Worm (Caenorhabditis elegans) whole organism, L1 larva: ENCODE data around the gene rack-1.

ENCODE experiments used
- C04F5.9 ChIP-seq: sonication (generic microtip); optimal IDR thresholded peaks from 2 replicates; lab custom pipeline; 2016; ENCODE audit warnings: missing genetic modification characterization, missing compliant biosample characterization
- C16A3.4 ChIP-seq: fragments of 150-350 bp; optimal IDR thresholded peaks from 2 replicates; lab custom pipeline; 2014; ENCODE audit warnings: missing biosample characterization, missing genetic modification characterization
- F16B12.6 ChIP-seq: fragments of 150-350 bp; optimal IDR thresholded peaks from 2 replicates; lab custom pipeline; 2014; ENCODE audit warnings: missing biosample characterization, missing genetic modification characterization
- ceh-63 ChIP-seq: fragments of 200-800 bp; sonication (Bioruptor generic); optimal IDR thresholded peaks from 2 replicates; lab custom pipeline; 2018; ENCODE audit warnings: mild to moderate bottlenecking, missing genetic modification characterization, missing compliant biosample characterization
- ceh-82 ChIP-seq, 3 experiments: fragments of 150-350 bp in 1 of 3; sonication (generic microtip) in 2 of 3; optimal IDR thresholded peaks; 2 replicates each; lab custom pipeline; 2014 to 2017; ENCODE audit warnings: missing biosample characterization in 3 of 3, missing genetic modification characterization in 3 of 3
- ceh-90 ChIP-seq: sonication (generic microtip); optimal IDR thresholded peaks from 2 replicates; lab custom pipeline; 2016; ENCODE audit warnings: missing genetic modification characterization, missing compliant biosample characterization
- dpl-1 ChIP-seq, 3 experiments: fragments of 150-350 bp in 2 of 3; sonication (generic microtip) in 1 of 3; optimal IDR thresholded peaks; 2 replicates each; lab custom pipeline; 2014 to 2017; ENCODE audit warnings: missing biosample characterization in 3 of 3, missing genetic modification characterization in 3 of 3, missing genetic modification reagents in 3 of 3
- efl-3 ChIP-seq: fragments of 200-800 bp; sonication (Bioruptor generic); optimal IDR thresholded peaks from 2 replicates; lab custom pipeline; 2018; ENCODE audit warnings: mild to moderate bottlenecking, missing genetic modification characterization, missing compliant biosample characterization
- elt-2 ChIP-seq: sonication (generic microtip); optimal IDR thresholded peaks from 2 replicates; lab custom pipeline; 2016; ENCODE audit warnings: missing genetic modification characterization, mild to moderate bottlenecking, inconsistent platforms, missing compliant biosample characterization, missing genetic modification reagents
- ets-5 ChIP-seq: fragments of 200-800 bp; sonication (Bioruptor generic); IDR thresholded peaks from 2 replicates; pipeline ENCODE4 v1.3.6; 2022; ENCODE audit warnings: missing genetic modification characterization, missing compliant biosample characterization
- fkh-10 ChIP-seq: sonication (generic microtip); optimal IDR thresholded peaks from 2 replicates; lab custom pipeline; 2017; ENCODE audit warnings: missing biosample characterization, missing genetic modification reagents, missing genetic modification characterization
- fkh-4 ChIP-seq: sonication (generic microtip); optimal IDR thresholded peaks from 2 replicates; lab custom pipeline; 2016; ENCODE audit warnings: missing compliant biosample characterization, missing genetic modification characterization, borderline replicate concordance
- grh-1 ChIP-seq: fragments of 200-800 bp; sonication (Bioruptor generic); IDR thresholded peaks from 2 replicates; pipeline ENCODE4 v1.3.6; 2022; ENCODE audit warnings: missing genetic modification reagents, missing genetic modification characterization, missing compliant biosample characterization
- hlh-4 ChIP-seq: sonication (generic microtip); optimal IDR thresholded peaks from 2 replicates; lab custom pipeline; 2016; ENCODE audit warnings: mild to moderate bottlenecking, missing genetic modification characterization, missing compliant biosample characterization
- irx-1 ChIP-seq: sonication (generic microtip); optimal IDR thresholded peaks from 2 replicates; lab custom pipeline; 2016; ENCODE audit warnings: missing genetic modification characterization, missing compliant biosample characterization
- lin-13 ChIP-seq: fragments of 150-350 bp; optimal IDR thresholded peaks from 2 replicates; lab custom pipeline; 2014; ENCODE audit warnings: missing biosample characterization, missing genetic modification reagents, missing genetic modification characterization
- lsy-2 ChIP-seq, 2 experiments: fragments of 150-350 bp; optimal IDR thresholded peaks; 2 replicates each; lab custom pipeline; 2014; ENCODE audit warnings: missing biosample characterization in 2 of 2, missing genetic modification characterization in 2 of 2
- mab-9 ChIP-seq: fragments of 200-800 bp; sonication (Bioruptor generic); IDR thresholded peaks from 2 replicates; pipeline ENCODE4 v1.3.6; 2022; ENCODE audit warnings: missing genetic modification reagents, missing genetic modification characterization, missing compliant biosample characterization
- mef-2 ChIP-seq: fragments of 150-350 bp; optimal IDR thresholded peaks from 2 replicates; lab custom pipeline; 2014; ENCODE audit warnings: missing biosample characterization, missing genetic modification characterization
- mep-1 ChIP-seq: fragments of 150-350 bp; optimal IDR thresholded peaks from 2 replicates; lab custom pipeline; 2014; ENCODE audit warnings: missing biosample characterization, missing genetic modification characterization
- nhr-19 ChIP-seq: fragments of 200-800 bp; sonication (Bioruptor generic); conservative IDR thresholded peaks from 2 replicates; pipeline ENCODE4 v1.3.6; 2022; ENCODE audit warnings: missing genetic modification characterization, missing compliant biosample characterization
- nhr-237 ChIP-seq: fragments of 150-350 bp; optimal IDR thresholded peaks from 2 replicates; lab custom pipeline; 2014; ENCODE audit warnings: missing biosample characterization, missing genetic modification characterization
- nhr-28 ChIP-seq: fragments of 150-350 bp; optimal IDR thresholded peaks from 2 replicates; lab custom pipeline; 2014; ENCODE audit warnings: missing biosample characterization, missing genetic modification characterization
- nhr-90 ChIP-seq: sonication (generic microtip); optimal IDR thresholded peaks from 2 replicates; lab custom pipeline; 2016; ENCODE audit warnings: mild to moderate bottlenecking, missing genetic modification characterization, missing compliant biosample characterization; ENCODE audit not compliant: poor library complexity
- skn-1 ChIP-seq: fragments of 150-350 bp; optimal IDR thresholded peaks from 2 replicates; lab custom pipeline; 2014; ENCODE audit warnings: missing biosample characterization, missing genetic modification characterization
- snpc-4 ChIP-seq: fragments of 150-350 bp; optimal IDR thresholded peaks from 2 replicates; lab custom pipeline; 2014; ENCODE audit warnings: missing biosample characterization, missing genetic modification characterization
- sptf-1 ChIP-seq: fragments of 150-350 bp; optimal IDR thresholded peaks from 2 replicates; lab custom pipeline; 2014; ENCODE audit warnings: missing biosample characterization, missing genetic modification characterization
- unc-130 ChIP-seq: fragments of 150-350 bp; optimal IDR thresholded peaks from 2 replicates; lab custom pipeline; 2017; ENCODE audit warnings: missing biosample characterization, missing genetic modification characterization, inconsistent platforms
- unc-30 ChIP-seq: sonication (generic microtip); optimal IDR thresholded peaks from 2 replicates; lab custom pipeline; 2017; ENCODE audit warnings: missing biosample characterization, missing genetic modification characterization
- unc-62 ChIP-seq: fragments of 150-350 bp; optimal IDR thresholded peaks from 2 replicates; lab custom pipeline; 2014; ENCODE audit warnings: missing biosample characterization, missing genetic modification reagents, missing genetic modification characterization
- unc-98 ChIP-seq: fragments of 200-800 bp; sonication (Bioruptor generic); IDR thresholded peaks from 2 replicates; pipeline ENCODE4 v1.3.6; 2022; ENCODE audit warnings: missing genetic modification characterization, missing compliant biosample characterization
- ztf-11 ChIP-seq, 2 experiments: sonication (generic microtip); optimal IDR thresholded peaks; 2 replicates each; lab custom pipeline; 2016 to 2017; ENCODE audit warnings: missing genetic modification characterization in 2 of 2, missing biosample characterization in 1 of 2, missing compliant biosample characterization in 1 of 2
- ztf-4 ChIP-seq: fragments of 150-350 bp; optimal IDR thresholded peaks from 2 replicates; lab custom pipeline; 2014; ENCODE audit warnings: missing biosample characterization, missing genetic modification characterization

rack-1 gene

ce11 chrIV:10128906-10129386 is 47.5 kb upstream of the rack-1 start, which contains the start of the genes gtbp-1 and K08F4.3 (continued):
- TF ChIP-seq unc-130 (tag; lab: Kevin White, UChicago) (peak; percentile 49), nhr-90 (tag; lab: Kevin White, UChicago) (peak; percentile 45), mab-9 (GFP tag; lab: Robert Waterston, UW) (no peak), nhr-237 (tag; lab: Kevin White, UChicago) (no peak), grh-1 (GFP tag; lab: Robert Waterston, UW) (peak; percentile 38; the same call in 1 of the 2 replicates), unc-30 (tag; lab: Kevin White, UChicago) (no peak), unc-62 (GFP tag; lab: Kevin White, UChicago) (no peak), nhr-28 (tag; lab: Kevin White, UChicago) (no peak)

ce11 chrIV:10129957-10130356 is 46.5 kb upstream of the rack-1 start, which contains the start of gene glt-3:
TSS of gene glt-3 (plus strand) at chrIV:10130257.
- TF ChIP-seq ets-5 (GFP tag; lab: Robert Waterston, UW) (no peak), snpc-4 (no peak), F16B12.6 (no peak), unc-30 (tag; lab: Kevin White, UChicago) (no peak), fkh-10 (GFP tag; lab: Kevin White, UChicago) (no peak)

ce11 chrIV:10135817-10136216 is 40.7 kb upstream of the rack-1 start, which contains the start of gene K08F4.5:
TSS of gene K08F4.5 (minus strand) at chrIV:10135917.
- TF ChIP-seq nhr-90 (tag; lab: Kevin White, UChicago) (no peak), dpl-1 (GFP tag; optimal IDR thresholded peaks at IDR 0.05; lab: Kevin White, UChicago) (no peak)

ce11 chrIV:10137804-10138203 is 38.7 kb upstream of the rack-1 start, which contains the start of gene K08F4.12:
TSS of gene K08F4.12 (plus strand) at chrIV:10138104.
- TF ChIP-seq ztf-11 (tag; optimal IDR thresholded peaks at IDR 0.05; lab: Kevin White, UChicago) = no peak
- no peak for TF ChIP-seq ets-5 (GFP tag; lab: Robert Waterston, UW)
- no peak for TF ChIP-seq ceh-63 (GFP tag; lab: Kevin White, UChicago)
- no peak for TF ChIP-seq sptf-1
- TF ChIP-seq fkh-4 (tag; lab: Kevin White, UChicago) = no peak
- TF ChIP-seq ceh-82 (tag; optimal IDR thresholded peaks at IDR 0.05; lab: Kevin White, UChicago) = no peak
- TF ChIP-seq efl-3 (GFP tag; lab: Kevin White, UChicago) = no peak
- no peak for TF ChIP-seq C04F5.9 (tag; lab: Kevin White, UChicago)
- no peak for TF ChIP-seq ztf-4
- no peak for TF ChIP-seq irx-1 (tag; lab: Kevin White, UChicago)
- TF ChIP-seq mep-1 (tag; lab: Kevin White, UChicago) = no peak
- TF ChIP-seq C16A3.4 (tag; lab: Kevin White, UChicago) = no peak
- TF ChIP-seq lsy-2 (tag; optimal IDR thresholded peaks at IDR 0.05; lab: Kevin White, UChicago) = no peak
- no peak for TF ChIP-seq ceh-90 (tag; lab: Kevin White, UChicago)
- no peak for TF ChIP-seq unc-98 (GFP tag; lab: Robert Waterston, UW)
- TF ChIP-seq nhr-28 (tag; lab: Kevin White, UChicago) = no peak
- no peak for TF ChIP-seq mef-2 (tag; lab: Kevin White, UChicago)

ce11 chrIV:10140143-10140542 is 36.3 kb upstream of the rack-1 start, which contains the start of gene gst-3:
TSS of gene gst-3 (minus strand) at chrIV:10140243.
- TF ChIP-seq skn-1 (tag; lab: Kevin White, UChicago) = no peak
- TF ChIP-seq lin-13 = no peak
- TF ChIP-seq mab-9 (GFP tag; lab: Robert Waterston, UW) = no peak

ce11 chrIV:10141930-10142505 is 34.5 kb upstream of the rack-1 start, which contains the start of the genes gst-2, gst-4 and dhs-12:
TSS of gene gst-2 (minus strand) at chrIV:10142061.
TSS of gene gst-4 (plus strand) at chrIV:10142225.
TSS of gene dhs-12 (plus strand) at chrIV:10142455.
- TF ChIP-seq nhr-19 (GFP tag; lab: Robert Waterston, UW) (0 out of 2 replicates have a peak, but pooled peaks have one; percentile 15), hlh-4 (tag; lab: Kevin White, UChicago) (no peak), elt-2 (tag; lab: Kevin White, UChicago) (peak; percentile 8), skn-1 (tag; lab: Kevin White, UChicago) (peak; percentile 83)
